Worm (Caenorhabditis elegans): ENCODE data around the gene ift-81.
A peak's percentile ranks its signal among the peaks of the same experiment; 100 is the strongest.

DNA sequence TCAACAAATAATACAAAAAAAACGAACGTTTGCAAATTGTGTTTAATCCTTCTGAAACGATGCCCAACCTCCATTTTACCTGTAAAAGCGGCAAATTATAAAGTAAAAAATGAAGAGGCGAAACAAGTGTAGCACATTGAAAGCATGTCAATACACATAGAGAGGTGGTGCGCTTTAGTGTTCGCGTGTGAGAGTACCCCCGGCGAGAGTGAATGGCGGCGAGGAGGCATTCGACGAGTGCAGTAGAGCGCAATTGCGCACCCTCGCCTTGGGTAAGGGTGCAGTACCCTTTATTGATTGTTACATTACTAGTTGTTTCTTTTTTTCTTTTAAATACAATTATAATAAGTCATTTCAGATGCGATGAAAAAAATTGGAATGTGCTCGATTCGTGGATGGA is 23.2 kb upstream of the ift-81 start, which contains the start of gene hst-6:
- TF ChIP-seq ekl-4 (GFP tag; IDR thresholded peaks at IDR 0.05), result peak; percentile 14; the same call in 1 of the 2 replicates
- TF ChIP-seq ztf-6 (GFP tag; IDR thresholded peaks at IDR 0.05), result no peak
- no peak for TF ChIP-seq nhr-90 (tag; optimal IDR thresholded peaks at IDR 0.05)
- no peak for TF ChIP-seq dpl-1 (GFP tag; optimal IDR thresholded peaks at IDR 0.05)
- TF ChIP-seq efl-1 (GFP tag; optimal IDR thresholded peaks at IDR 0.05), result no peak
- TF ChIP-seq ceh-40 (GFP tag; IDR thresholded peaks at IDR 0.05), result no peak
- no peak for TF ChIP-seq somi-1 (GFP tag; optimal IDR thresholded peaks at IDR 0.05)
- TF ChIP-seq madf-10 (tag; optimal IDR thresholded peaks at IDR 0.05), result no peak
- TF ChIP-seq him-1 (tag; optimal IDR thresholded peaks at IDR 0.05), result no peak
- peak; percentile 31 for TF ChIP-seq gei-17 (GFP tag; optimal IDR thresholded peaks at IDR 0.05)
